Worm (Caenorhabditis elegans): ENCODE data around the gene sri-48.

Gene sri-48

ce11 chrII:3225200-3225599, 24.1 kb upstream of the sri-48 start, which contains the start of gene ZC239.16:
TSS of gene ZC239.16 (minus strand) at chrII:3225319.
- no peak for TF ChIP-seq hif-1 (tag; optimal IDR thresholded peaks at IDR 0.05)
- TF ChIP-seq aly-2 (tag; optimal IDR thresholded peaks at IDR 0.05): no peak
- TF ChIP-seq lin-15B (tag; optimal IDR thresholded peaks at IDR 0.05): no peak
- peak; percentile 50 for TF ChIP-seq nhr-28 (tag; optimal IDR thresholded peaks at IDR 0.05)
- TF ChIP-seq F26F4.8 (GFP tag; conservative IDR thresholded peaks at IDR 0.05): no peak
- TF ChIP-seq mdl-1 (tag; optimal IDR thresholded peaks at IDR 0.05): no peak
- TF ChIP-seq nhr-11 (tag; optimal IDR thresholded peaks at IDR 0.05): no peak
- no peak for TF ChIP-seq snpc-4 (tag; optimal IDR thresholded peaks at IDR 0.05)
- no peak for TF ChIP-seq ZK337.2 (GFP tag; IDR thresholded peaks at IDR 0.05)
- no peak for TF ChIP-seq nhr-6 (tag; optimal IDR thresholded peaks at IDR 0.05)
- TF ChIP-seq unc-130 (GFP tag; optimal IDR thresholded peaks at IDR 0.05): no peak
- TF ChIP-seq F37D6.2 (tag; optimal IDR thresholded peaks at IDR 0.05): no peak
- TF ChIP-seq sdz-12 (GFP tag; optimal IDR thresholded peaks at IDR 0.05): no peak
- no peak for TF ChIP-seq madf-9 (GFP tag; conservative IDR thresholded peaks at IDR 0.05)
- no peak for TF ChIP-seq ceh-20 (GFP tag; IDR thresholded peaks at IDR 0.05)
- TF ChIP-seq nhr-48 (tag; optimal IDR thresholded peaks at IDR 0.05): no peak
- TF ChIP-seq lim-7 (GFP tag; IDR thresholded peaks at IDR 0.05): no peak
- no peak for TF ChIP-seq mxl-2 (GFP tag; conservative IDR thresholded peaks at IDR 0.05)
- TF ChIP-seq skn-1 (tag; optimal IDR thresholded peaks at IDR 0.05): no peak
- no peak for TF ChIP-seq hmg-1.1 (GFP tag; IDR thresholded peaks at IDR 0.05)
- no peak for TF ChIP-seq zag-1 (tag; optimal IDR thresholded peaks at IDR 0.05)
- TF ChIP-seq lir-3 (tag; optimal IDR thresholded peaks at IDR 0.05): no peak
- no peak for TF ChIP-seq zfp-3 (GFP tag; conservative IDR thresholded peaks at IDR 0.05)
- no peak for TF ChIP-seq saeg-2 (GFP tag; IDR thresholded peaks at IDR 0.05)
- TF ChIP-seq ZK546.5 (tag; optimal IDR thresholded peaks at IDR 0.05): no peak
- TF ChIP-seq nhr-76 (tag; optimal IDR thresholded peaks at IDR 0.05): no peak
- no peak for TF ChIP-seq arid-1 (GFP tag; conservative IDR thresholded peaks at IDR 0.05)
- no peak for TF ChIP-seq nhr-41 (GFP tag; IDR thresholded peaks at IDR 0.05)
- TF ChIP-seq daf-16 (GFP tag; optimal IDR thresholded peaks at IDR 0.05): no peak
- TF ChIP-seq daf-16 (tag; optimal IDR thresholded peaks at IDR 0.05): peak; percentile 61
- TF ChIP-seq ama-1 (optimal IDR thresholded peaks at IDR 0.05): no peak
- no peak for TF ChIP-seq mdt-29 (GFP tag; IDR thresholded peaks at IDR 0.05)
- no peak for TF ChIP-seq zfp-2 (tag; optimal IDR thresholded peaks at IDR 0.05)
- TF ChIP-seq Y75B8A.6 (GFP tag; IDR thresholded peaks at IDR 0.05): no peak
- no peak for TF ChIP-seq Y105C5A.15 (GFP tag; IDR thresholded peaks at IDR 0.05)
- no peak for TF ChIP-seq R02D3.7 (tag; optimal IDR thresholded peaks at IDR 0.05)
- TF ChIP-seq Y5F2A.4 (GFP tag; optimal IDR thresholded peaks at IDR 0.05): no peak
- peak; percentile 23 for TF ChIP-seq dve-1 (tag; optimal IDR thresholded peaks at IDR 0.05; ENCODE audit: insufficient read depth)
- TF ChIP-seq lin-13 (GFP tag; optimal IDR thresholded peaks at IDR 0.05): no peak
- TF ChIP-seq D1046.2 (GFP tag; IDR thresholded peaks at IDR 0.05): no peak
- TF ChIP-seq egl-43 (GFP tag; IDR thresholded peaks at IDR 0.05): no peak
- no peak for TF ChIP-seq ceh-62 (tag; optimal IDR thresholded peaks at IDR 0.05)
- no peak for TF ChIP-seq dmd-8 (GFP tag; IDR thresholded peaks at IDR 0.05)
- TF ChIP-seq jun-1 (tag; optimal IDR thresholded peaks at IDR 0.05): no peak
- no peak for TF ChIP-seq egl-27 (tag; optimal IDR thresholded peaks at IDR 0.05)
- no peak for TF ChIP-seq ztf-11 (tag; optimal IDR thresholded peaks at IDR 0.05)
- TF ChIP-seq php-3 (GFP tag; IDR thresholded peaks at IDR 0.05): peak; percentile 27; the same call in 1 of the 2 replicates
- TF ChIP-seq pqm-1 (tag; optimal IDR thresholded peaks at IDR 0.05): peak; percentile 38
- TF ChIP-seq snpc-1.2 (GFP tag; IDR thresholded peaks at IDR 0.05): no peak
- TF ChIP-seq cey-2 (tag; optimal IDR thresholded peaks at IDR 0.05; ENCODE audit: borderline replicate concordance, insufficient read depth): no peak
- no peak for TF ChIP-seq ceh-44 (GFP tag; IDR thresholded peaks at IDR 0.05)
- no peak for TF ChIP-seq F10B5.3 (tag; optimal IDR thresholded peaks at IDR 0.05)
- 0 out of 2 replicates have a peak, but pooled peaks have one; percentile 8 for TF ChIP-seq dmd-6 (GFP tag; IDR thresholded peaks at IDR 0.05)

Data from whole organism, L4 larva.